Worm (Caenorhabditis elegans) whole organism, mixed stage, embryonic: Measurements from ENCODE around the gene T01G1.4.

Experiments used
- M03D4.4 ChIP-seq: sonication (generic microtip); optimal IDR thresholded peaks from 2 replicates; lab custom pipeline; 2017; ENCODE audit warnings: mild to moderate bottlenecking, missing genetic modification characterization, missing compliant biosample characterization
- bed-3 ChIP-seq: fragments of 200-800 bp; sonication (Bioruptor generic); optimal IDR thresholded peaks from 3 replicates; lab custom pipeline; 2018; ENCODE audit warnings: mild to moderate bottlenecking, missing genetic modification characterization, moderate library complexity, missing compliant biosample characterization
- blmp-1 ChIP-seq: fragments of 150-350 bp; optimal IDR thresholded peaks from 2 replicates; lab custom pipeline; 2014; ENCODE audit warnings: missing biosample characterization, missing genetic modification characterization
- ceh-39 ChIP-seq: fragments of 150-350 bp; optimal IDR thresholded peaks from 2 replicates; lab custom pipeline; 2014; ENCODE audit warnings: missing biosample characterization, missing genetic modification characterization
- ceh-43 ChIP-seq: fragments of 200-800 bp; sonication (Bioruptor generic); optimal IDR thresholded peaks from 2 replicates; lab custom pipeline; 2018; ENCODE audit warnings: mild to moderate bottlenecking, missing genetic modification characterization, moderate library complexity, missing compliant biosample characterization
- ceh-83 ChIP-seq: fragments of 200-800 bp; sonication (Bioruptor generic); optimal IDR thresholded peaks from 2 replicates; lab custom pipeline; 2018; ENCODE audit warnings: mild to moderate bottlenecking, missing genetic modification characterization, missing compliant biosample characterization
- ces-1 ChIP-seq: fragments of 150-350 bp; optimal IDR thresholded peaks from 2 replicates; lab custom pipeline; 2014; ENCODE audit warnings: missing biosample characterization, missing genetic modification reagents, missing genetic modification characterization
- cnd-1 ChIP-seq: fragments of 200-800 bp; sonication (Bioruptor generic); optimal IDR thresholded peaks from 2 replicates; lab custom pipeline; 2018; ENCODE audit warnings: mild to moderate bottlenecking, missing genetic modification characterization, missing compliant biosample characterization
- drap-1 ChIP-seq: fragments of 200-800 bp; sonication (Bioruptor generic); optimal IDR thresholded peaks from 3 replicates; lab custom pipeline; 2018; ENCODE audit warnings: mild to moderate bottlenecking, missing genetic modification characterization, missing compliant biosample characterization
- elt-1 ChIP-seq: sonication (generic microtip); optimal IDR thresholded peaks from 2 replicates; lab custom pipeline; 2017; ENCODE audit warnings: missing genetic modification characterization, mild to moderate bottlenecking, missing compliant biosample characterization, antibody characterized with exemption, moderate library complexity, borderline replicate concordance; ENCODE audit not compliant: insufficient read depth
- elt-3 ChIP-seq: fragments of 150-350 bp; optimal IDR thresholded peaks from 2 replicates; lab custom pipeline; 2014; ENCODE audit warnings: missing biosample characterization, missing genetic modification characterization
- flh-1 ChIP-seq: fragments of 200-800 bp; sonication (Bioruptor generic); optimal IDR thresholded peaks from 2 replicates; lab custom pipeline; 2018; ENCODE audit warnings: mild to moderate bottlenecking, missing genetic modification characterization, moderate library complexity, missing compliant biosample characterization
- ham-2 ChIP-seq: fragments of 200-800 bp; sonication (Bioruptor generic); optimal IDR thresholded peaks from 2 replicates; lab custom pipeline; 2018; ENCODE audit warnings: mild to moderate bottlenecking, missing genetic modification characterization, missing compliant biosample characterization
- hlh-1 ChIP-seq: fragments of 150-350 bp; optimal IDR thresholded peaks from 2 replicates; lab custom pipeline; 2014; ENCODE audit warnings: missing biosample characterization, missing genetic modification reagents, missing genetic modification characterization
- lin-13 ChIP-seq: fragments of 150-350 bp; optimal IDR thresholded peaks from 2 replicates; lab custom pipeline; 2014; ENCODE audit warnings: missing biosample characterization, missing genetic modification characterization
- lin-32 ChIP-seq: fragments of 200-800 bp; sonication (Bioruptor generic); optimal IDR thresholded peaks from 2 replicates; lab custom pipeline; 2018; ENCODE audit warnings: mild to moderate bottlenecking, missing genetic modification characterization, missing compliant biosample characterization
- mep-1 ChIP-seq: fragments of 150-350 bp; optimal IDR thresholded peaks from 2 replicates; lab custom pipeline; 2017; ENCODE audit warnings: missing biosample characterization, missing genetic modification reagents, missing genetic modification characterization, inconsistent platforms
- nhr-12 ChIP-seq: fragments of 150-350 bp; optimal IDR thresholded peaks from 2 replicates; lab custom pipeline; 2014; ENCODE audit warnings: missing biosample characterization, missing genetic modification characterization
- nhr-2 ChIP-seq: fragments of 150-350 bp; optimal IDR thresholded peaks from 2 replicates; lab custom pipeline; 2014; ENCODE audit warnings: missing biosample characterization, missing genetic modification characterization
- nhr-237 ChIP-seq: fragments of 150-350 bp; optimal IDR thresholded peaks from 2 replicates; lab custom pipeline; 2014; ENCODE audit warnings: missing biosample characterization, missing genetic modification characterization
- nhr-28 ChIP-seq: fragments of 150-350 bp; optimal IDR thresholded peaks from 2 replicates; lab custom pipeline; 2014; ENCODE audit warnings: missing biosample characterization, missing genetic modification characterization
- nhr-76 ChIP-seq: sonication (generic microtip); optimal IDR thresholded peaks from 2 replicates; lab custom pipeline; 2017; ENCODE audit warnings: missing biosample characterization, missing genetic modification characterization
- pha-4 ChIP-seq: fragments of 150-350 bp; optimal IDR thresholded peaks from 2 replicates; lab custom pipeline; 2018; ENCODE audit warnings: missing biosample characterization, missing genetic modification reagents, missing genetic modification characterization
- sem-2 ChIP-seq: fragments of 200-800 bp; sonication (Bioruptor generic); optimal IDR thresholded peaks from 2 replicates; lab custom pipeline; 2018; ENCODE audit warnings: mild to moderate bottlenecking, missing genetic modification characterization, missing compliant biosample characterization
- snpc-4 ChIP-seq: fragments of 150-350 bp; optimal IDR thresholded peaks from 2 replicates; lab custom pipeline; 2014; ENCODE audit warnings: missing biosample characterization, missing genetic modification characterization
- sptf-1 ChIP-seq: sonication (generic microtip); optimal IDR thresholded peaks from 2 replicates; lab custom pipeline; 2017; ENCODE audit warnings: mild to moderate bottlenecking, missing genetic modification characterization, moderate library complexity, missing compliant biosample characterization
- tbx-8 ChIP-seq: fragments of 200-800 bp; sonication (Bioruptor generic); optimal IDR thresholded peaks from 2 replicates; lab custom pipeline; 2018; ENCODE audit warnings: mild to moderate bottlenecking, missing genetic modification characterization, moderate library complexity, missing compliant biosample characterization
- unc-39 ChIP-seq: fragments of 150-350 bp; optimal IDR thresholded peaks from 2 replicates; lab custom pipeline; 2014; ENCODE audit warnings: missing biosample characterization, missing genetic modification characterization
- unc-62 ChIP-seq: fragments of 150-350 bp; optimal IDR thresholded peaks from 2 replicates; lab custom pipeline; 2014; ENCODE audit warnings: missing biosample characterization, missing genetic modification reagents, missing genetic modification characterization
- ztf-11 ChIP-seq: fragments of 150-350 bp; optimal IDR thresholded peaks from 2 replicates; lab custom pipeline; 2014; ENCODE audit warnings: missing biosample characterization, missing genetic modification characterization

T01G1.4 gene

DNA sequence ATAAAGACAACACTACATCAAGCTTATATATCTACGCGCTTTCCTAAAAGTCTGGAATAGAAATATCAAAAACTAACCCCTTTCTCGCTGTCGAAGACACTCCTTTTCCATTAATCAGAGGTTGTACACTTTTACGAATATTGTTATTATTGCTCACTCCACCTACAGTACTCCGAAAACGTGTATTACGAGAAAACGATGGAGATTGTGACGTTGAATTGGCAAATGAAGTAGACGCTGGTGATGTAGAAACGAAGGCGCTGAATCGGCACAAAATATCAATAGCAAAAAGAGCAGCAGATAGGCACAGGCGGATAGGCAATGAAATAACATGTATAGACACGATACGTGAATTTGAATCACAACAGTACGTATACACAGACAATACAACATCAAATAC is 17.0 kb downstream of the T01G1.4 start:
- no peak for TF ChIP-seq ceh-39
- no peak for TF ChIP-seq nhr-12 (tag; lab: Kevin White, UChicago)
- no peak for TF ChIP-seq M03D4.4
- TF ChIP-seq mep-1 (tag; lab: Kevin White, UChicago) = no peak
- TF ChIP-seq unc-62 (GFP tag; lab: Kevin White, UChicago) = no peak
- TF ChIP-seq snpc-4 = no peak
- TF ChIP-seq drap-1 = no peak
- TF ChIP-seq flh-1 (GFP tag; lab: Kevin White, UChicago) = no peak
- no peak for TF ChIP-seq ztf-11 (tag; lab: Kevin White, UChicago)
- no peak for TF ChIP-seq elt-3
- TF ChIP-seq nhr-237 = no peak
- TF ChIP-seq ceh-43 (GFP tag; lab: Kevin White, UChicago) = no peak
- TF ChIP-seq, all 35 proteins: peak for 0

DNA sequence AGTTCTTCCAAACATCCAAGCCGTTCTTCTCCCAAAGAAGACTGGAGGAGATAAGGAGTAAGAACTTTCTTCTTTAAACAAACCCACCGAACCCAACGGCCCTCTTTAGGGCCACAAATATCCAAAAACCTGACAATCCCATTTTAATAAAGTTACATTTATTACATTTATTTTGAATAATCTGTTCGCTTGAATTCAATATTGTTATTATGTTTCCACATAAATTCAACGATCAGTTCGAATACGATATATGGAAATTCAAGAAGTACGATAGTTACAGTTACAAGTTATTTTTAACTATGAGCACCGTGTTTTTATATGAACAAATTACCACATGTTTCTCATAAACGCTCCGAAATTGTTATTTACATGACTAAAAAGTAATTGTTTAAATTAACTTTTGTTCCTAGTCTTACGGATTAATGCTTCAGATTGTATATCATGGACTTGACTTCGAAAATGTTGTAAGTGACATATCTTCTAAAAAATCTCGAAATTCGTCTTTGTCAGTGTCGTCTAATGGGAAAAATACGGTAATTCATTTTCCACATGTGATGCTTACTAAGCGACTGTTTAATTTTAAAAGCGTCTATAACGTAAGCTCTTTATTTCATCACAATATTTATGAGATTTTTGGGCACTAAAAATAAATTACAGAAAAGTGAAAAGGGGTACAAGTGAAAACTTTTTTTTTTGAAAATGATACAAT is 20.4 kb downstream of the T01G1.4 start:
- TF ChIP-seq drap-1 (no peak), sem-2 (GFP tag; lab: Kevin White, UChicago) (no peak), lin-32 (GFP tag; lab: Kevin White, UChicago) (no peak), unc-39 (tag; lab: Kevin White, UChicago) (no peak), unc-62 (GFP tag; lab: Kevin White, UChicago) (no peak), lin-13 (tag; lab: Kevin White, UChicago) (no peak), nhr-28 (no peak), ztf-11 (tag; lab: Kevin White, UChicago) (no peak), ces-1 (GFP tag; lab: Kevin White, UChicago) (no peak), ceh-83 (GFP tag; lab: Kevin White, UChicago) (no peak), cnd-1 (tag; lab: Kevin White, UChicago) (no peak), pha-4 (tag; lab: Kevin White, UChicago) (no peak), ceh-43 (GFP tag; lab: Kevin White, UChicago) (no peak), nhr-12 (tag; lab: Kevin White, UChicago) (no peak), elt-1 (tag; lab: Kevin White, UChicago) (no peak), sptf-1 (no peak), flh-1 (GFP tag; lab: Kevin White, UChicago) (no peak)

DNA sequence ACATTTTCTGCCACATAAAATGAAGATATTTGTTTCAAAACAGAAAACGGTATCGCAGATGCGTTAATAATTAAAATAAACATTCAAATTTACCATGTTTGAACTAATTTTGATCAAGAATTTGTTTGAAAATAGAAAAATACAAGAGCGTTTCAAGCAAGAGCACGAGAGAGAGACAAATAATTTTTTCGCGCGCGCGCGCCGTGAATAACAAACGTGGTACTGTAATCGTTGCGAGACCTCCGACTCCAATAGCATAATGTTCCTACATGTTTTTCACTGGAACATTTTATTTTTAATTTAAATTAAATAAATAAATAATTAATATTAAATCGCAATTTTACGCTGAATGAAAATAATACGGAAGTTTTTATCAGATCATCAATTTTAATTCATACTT is 24.3 kb downstream of the T01G1.4 start, which contains the start of gene F54E12.2:
Gene F54E12.2 (minus strand): TSS at position 164 of the 400 bp plus-strand sequence.
- TF ChIP-seq mep-1 (tag; lab: Kevin White, UChicago) (no peak), unc-39 (tag; lab: Kevin White, UChicago) (no peak), nhr-12 (tag; lab: Kevin White, UChicago) (no peak), blmp-1 (tag; lab: Kevin White, UChicago) (no peak), sem-2 (GFP tag; lab: Kevin White, UChicago) (no peak), tbx-8 (no peak), ceh-43 (GFP tag; lab: Kevin White, UChicago) (no peak), bed-3 (GFP tag; lab: Kevin White, UChicago) (no peak), nhr-2 (tag; lab: Kevin White, UChicago) (no peak)
- TF ChIP-seq, all 35 proteins: peak for 0

DNA sequence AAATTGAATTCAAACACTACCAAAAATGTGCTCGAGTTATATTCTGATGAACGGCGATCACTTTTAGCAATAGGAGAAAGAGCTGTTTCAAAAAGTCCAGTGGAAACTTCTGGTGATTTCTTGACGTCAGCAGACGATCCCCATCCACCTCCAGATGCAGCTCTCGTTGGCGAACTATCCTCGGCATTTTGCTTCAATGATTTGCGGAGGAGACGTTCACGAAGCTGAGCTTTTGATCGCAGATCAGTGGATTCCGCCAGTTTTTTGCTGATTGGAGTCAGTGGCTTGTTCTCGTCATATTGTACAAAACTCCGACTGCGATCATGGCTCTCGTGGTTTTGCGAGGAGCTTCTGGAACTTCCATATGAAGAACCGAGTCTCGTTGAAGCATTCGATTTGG is 25.1 kb downstream of the T01G1.4 start:
- TF ChIP-seq unc-39 (tag; lab: Kevin White, UChicago) = no peak
- TF ChIP-seq snpc-4 = no peak
- no peak for TF ChIP-seq ham-2 (GFP tag; lab: Kevin White, UChicago)
- no peak for TF ChIP-seq tbx-8
- no peak for TF ChIP-seq nhr-12 (tag; lab: Kevin White, UChicago)
- TF ChIP-seq lin-32 (GFP tag; lab: Kevin White, UChicago) = no peak
- TF ChIP-seq cnd-1 (tag; lab: Kevin White, UChicago) = no peak
- no peak for TF ChIP-seq blmp-1 (tag; lab: Kevin White, UChicago)
- no peak for TF ChIP-seq nhr-76 (tag; lab: Kevin White, UChicago)
- no peak for TF ChIP-seq ceh-43 (GFP tag; lab: Kevin White, UChicago)
- TF ChIP-seq ceh-39 = no peak
- TF ChIP-seq bed-3 (GFP tag; lab: Kevin White, UChicago) = no peak
- TF ChIP-seq mep-1 (tag; lab: Kevin White, UChicago) = no peak

DNA sequence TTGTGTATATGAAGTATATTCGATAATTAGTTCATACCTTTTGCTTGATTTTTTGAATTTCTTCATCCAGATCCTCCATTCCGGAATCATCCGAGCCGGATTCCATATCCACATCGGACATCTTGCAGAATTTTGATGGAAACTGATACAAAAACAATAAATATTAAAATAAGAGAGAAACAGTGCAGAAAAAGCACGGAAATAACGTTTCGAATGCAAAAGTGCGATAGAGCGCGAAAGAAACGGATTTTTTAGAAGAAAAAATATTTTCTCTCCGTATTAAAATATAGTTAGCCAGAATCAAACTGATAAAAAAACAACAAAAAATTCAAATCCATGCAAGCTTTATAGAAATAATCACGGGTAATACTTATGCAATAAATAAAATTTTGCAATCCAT is 28.6 kb downstream of the T01G1.4 start, which contains the start of gene sart-3:
Gene sart-3 (minus strand): TSS at position 219 of the 400 bp plus-strand sequence.
- no peak for TF ChIP-seq drap-1
- no peak for TF ChIP-seq hlh-1 (tag; lab: Kevin White, UChicago)
- no peak for TF ChIP-seq mep-1 (tag; lab: Kevin White, UChicago)
- no peak for TF ChIP-seq nhr-2 (tag; lab: Kevin White, UChicago)
- TF ChIP-seq ceh-43 (GFP tag; lab: Kevin White, UChicago) = no peak
- no peak for TF ChIP-seq nhr-237
